Worm (Caenorhabditis elegans): ENCODE data around the gene syp-1.

ce11 chrV:16417014-16417413 is 12.9 kb downstream of the syp-1 start, which contains the start of gene str-55:
- TF ChIP-seq unc-62 (GFP tag; optimal IDR thresholded peaks at IDR 0.05), result no peak
- TF ChIP-seq drap-1 (GFP tag; optimal IDR thresholded peaks at IDR 0.05), result no peak
- TF ChIP-seq unc-120 (tag; optimal IDR thresholded peaks at IDR 0.05; ENCODE audit: poor library complexity, severe bottlenecking), result no peak
- no peak for TF ChIP-seq pha-4 (tag; optimal IDR thresholded peaks at IDR 0.05)
- no peak for TF ChIP-seq snpc-4 (tag; optimal IDR thresholded peaks at IDR 0.05)
- TF ChIP-seq elt-3 (tag; optimal IDR thresholded peaks at IDR 0.05), result no peak

All from whole organism, mixed stage, embryonic.